Fruit fly (Drosophila melanogaster) whole organism, embryonic: ENCODE measurements around the gene Cyfip.
A peak's percentile ranks its signal among the peaks of the same experiment; 100 is the strongest.

Experiments used
- Atf6 ChIP-seq: fragments of 200-800 bp; sonication (Bioruptor generic); IDR thresholded peaks from 2 replicates; pipeline ENCODE4 v1.3.6; 2022; ENCODE audit warnings: missing biosample characterization, missing genetic modification characterization
- BEAF-32 ChIP-seq: fragments of 200-800 bp; sonication (Bioruptor generic); optimal IDR thresholded peaks from 3 replicates; lab custom pipeline; 2017; ENCODE audit warnings: missing biosample characterization, missing genetic modification characterization, mild to moderate bottlenecking, moderate library complexity, missing genetic modification reagents
- Bdp1 ChIP-seq: fragments of 200-800 bp; sonication (Bioruptor generic); optimal IDR thresholded peaks from 3 replicates; lab custom pipeline; 2016; ENCODE audit warnings: missing biosample characterization, missing genetic modification characterization
- CG12219 ChIP-seq: fragments of 200-800 bp; sonication (Bioruptor generic); optimal IDR thresholded peaks from 3 replicates; lab custom pipeline; 2018; ENCODE audit warnings: missing biosample characterization, mild to moderate bottlenecking, missing genetic modification characterization
- CG12236 ChIP-seq: fragments of 200-800 bp; sonication (Bioruptor generic); optimal IDR thresholded peaks from 2 replicates; lab custom pipeline; 2016; ENCODE audit warnings: missing biosample characterization, missing genetic modification characterization
- CG13424 ChIP-seq: fragments of 200-800 bp; sonication (Bioruptor generic); optimal IDR thresholded peaks from 2 replicates; lab custom pipeline; 2019; ENCODE audit warnings: missing biosample characterization, mild to moderate bottlenecking, missing genetic modification characterization, moderate library complexity
- CG14710 ChIP-seq: fragments of 200-800 bp; sonication (Bioruptor generic); optimal IDR thresholded peaks from 3 replicates; lab custom pipeline; 2019; ENCODE audit warnings: missing biosample characterization, mild to moderate bottlenecking, missing genetic modification characterization, moderate library complexity
- CG15479 ChIP-seq: fragments of 200-800 bp; sonication (Bioruptor generic); optimal IDR thresholded peaks from 3 replicates; lab custom pipeline; 2019; ENCODE audit warnings: missing biosample characterization, mild to moderate bottlenecking, missing genetic modification characterization, moderate library complexity
- CG1602 ChIP-seq: fragments of 200-800 bp; sonication (Bioruptor generic); optimal IDR thresholded peaks from 3 replicates; lab custom pipeline; 2016; ENCODE audit warnings: missing biosample characterization, missing genetic modification characterization
- CG1647 ChIP-seq: fragments of 200-800 bp; sonication (Bioruptor generic); optimal IDR thresholded peaks from 3 replicates; lab custom pipeline; 2016; ENCODE audit warnings: missing biosample characterization, missing genetic modification characterization
- CG17829 ChIP-seq: fragments of 200-800 bp; optimal IDR thresholded peaks from 2 replicates; lab custom pipeline; 2019; ENCODE audit warnings: missing biosample characterization, mild to moderate bottlenecking, missing genetic modification characterization, moderate library complexity
- CG18599 ChIP-seq: fragments of 200-800 bp; sonication (Bioruptor generic); optimal IDR thresholded peaks from 3 replicates; lab custom pipeline; 2017; ENCODE audit warnings: missing biosample characterization, missing genetic modification characterization, mild to moderate bottlenecking, moderate library complexity, missing genetic modification reagents
- CG2199 ChIP-seq: fragments of 200-800 bp; sonication (Bioruptor generic); IDR thresholded peaks from 3 replicates; pipeline ENCODE4 v1.3.6; 2022; ENCODE audit warnings: missing biosample characterization, missing genetic modification characterization
- CG32532 ChIP-seq: fragments of 200-800 bp; sonication (Bioruptor generic); IDR thresholded peaks from 2 replicates; pipeline ENCODE4 v1.3.6; 2022; ENCODE audit warnings: missing biosample characterization, missing genetic modification characterization
- CG3281 ChIP-seq: fragments of 200-800 bp; sonication (Bioruptor generic); optimal IDR thresholded peaks from 3 replicates; lab custom pipeline; 2017; ENCODE audit warnings: missing biosample characterization, mild to moderate bottlenecking, missing genetic modification characterization
- CG4328 ChIP-seq: fragments of 200-800 bp; sonication (Bioruptor generic); optimal IDR thresholded peaks from 3 replicates; lab custom pipeline; 2017; ENCODE audit warnings: missing biosample characterization, missing genetic modification reagents, missing genetic modification characterization
- CG43689 ChIP-seq: fragments of 200-800 bp; sonication (Bioruptor generic); IDR thresholded peaks from 2 replicates; pipeline ENCODE4 v1.3.6; 2022; ENCODE audit warnings: missing biosample characterization, missing genetic modification characterization
- CG8388 ChIP-seq: fragments of 200-800 bp; sonication (Bioruptor generic); optimal IDR thresholded peaks from 2 replicates; lab custom pipeline; 2019; ENCODE audit warnings: missing biosample characterization, mild to moderate bottlenecking, missing genetic modification characterization, moderate library complexity
- CG9932 ChIP-seq: fragments of 200-800 bp; sonication (Bioruptor generic); IDR thresholded peaks from 2 replicates; pipeline ENCODE4 v1.3.6; 2022; ENCODE audit warnings: missing biosample characterization, missing genetic modification characterization
- D19B ChIP-seq: fragments of 200-800 bp; sonication (Bioruptor generic); optimal IDR thresholded peaks from 2 replicates; lab custom pipeline; 2017; ENCODE audit warnings: missing biosample characterization, mild to moderate bottlenecking, missing genetic modification characterization
- Dip3 ChIP-seq: fragments of 200-800 bp; sonication (Bioruptor generic); optimal IDR thresholded peaks from 3 replicates; lab custom pipeline; 2016; ENCODE audit warnings: missing biosample characterization, missing genetic modification characterization
- Dll ChIP-seq: fragments of 200-800 bp; sonication (Bioruptor generic); IDR thresholded peaks from 4 replicates; pipeline ENCODE4 v1.3.6; 2022; ENCODE audit warnings: missing biosample characterization, missing genetic modification characterization; ENCODE audit not compliant: partially characterized antibody
- HLH54F ChIP-seq: fragments of 200-800 bp; sonication (Bioruptor generic); optimal IDR thresholded peaks from 3 replicates; lab custom pipeline; 2016; ENCODE audit warnings: missing biosample characterization, missing genetic modification characterization
- HmgZ ChIP-seq: fragments of 200-800 bp; sonication (Bioruptor generic); optimal IDR thresholded peaks from 2 replicates; lab custom pipeline; 2018; ENCODE audit warnings: missing biosample characterization, mild to moderate bottlenecking, missing genetic modification characterization
- MBD-R2 ChIP-seq: fragments of 200-800 bp; sonication (Bioruptor generic); IDR thresholded peaks from 2 replicates; pipeline ENCODE4 v1.3.6; 2022; ENCODE audit warnings: missing biosample characterization, missing genetic modification characterization
- Mad ChIP-seq: fragments of 200-800 bp; sonication (Bioruptor generic); optimal IDR thresholded peaks from 2 replicates; lab custom pipeline; 2016; ENCODE audit warnings: missing biosample characterization, missing genetic modification characterization
- Mrtf ChIP-seq: fragments of 200-800 bp; sonication (Bioruptor generic); IDR thresholded peaks from 3 replicates; pipeline ENCODE4 v1.3.6; 2022; ENCODE audit warnings: missing biosample characterization, missing genetic modification characterization
- NC2α ChIP-seq: fragments of 200-800 bp; sonication (Bioruptor generic); optimal IDR thresholded peaks from 2 replicates; lab custom pipeline; 2016; ENCODE audit warnings: missing biosample characterization, missing genetic modification characterization
- Ravus ChIP-seq: fragments of 200-800 bp; sonication (Bioruptor generic); IDR thresholded peaks from 2 replicates; pipeline ENCODE4 v1.3.6; 2022; ENCODE audit warnings: missing biosample characterization, missing genetic modification characterization
- Rfx ChIP-seq: fragments of 200-800 bp; sonication (Bioruptor generic); IDR thresholded peaks from 2 replicates; pipeline ENCODE4 v1.3.6; 2022; ENCODE audit warnings: missing biosample characterization, missing genetic modification characterization
- Side ChIP-seq: fragments of 200-800 bp; sonication (Bioruptor generic); optimal IDR thresholded peaks from 2 replicates; lab custom pipeline; 2016; ENCODE audit warnings: missing biosample characterization, missing genetic modification characterization
- Xrp1 ChIP-seq: fragments of 200-800 bp; sonication (Bioruptor generic); IDR thresholded peaks from 2 replicates; pipeline ENCODE4 v1.3.6; 2022; ENCODE audit warnings: missing biosample characterization, missing genetic modification characterization
- bbx ChIP-seq: fragments of 200-800 bp; sonication (Bioruptor generic); IDR thresholded peaks from 2 replicates; pipeline ENCODE4 v1.3.6; 2022; ENCODE audit warnings: missing biosample characterization, missing genetic modification characterization; ENCODE audit not compliant: partially characterized antibody
- bsh ChIP-seq, 2 experiments: fragments of 200-800 bp; sonication (Bioruptor generic); optimal IDR thresholded peaks; 2 replicates each; lab custom pipeline; 2017 to 2018; ENCODE audit warnings: mild to moderate bottlenecking in 2 of 2, missing biosample characterization in 2 of 2, missing genetic modification characterization in 2 of 2, moderate library complexity in 1 of 2
- ci ChIP-seq: fragments of 200-800 bp; sonication (Bioruptor generic); IDR thresholded peaks from 3 replicates; pipeline ENCODE4 v1.3.6; 2022; ENCODE audit warnings: missing biosample characterization, missing genetic modification characterization
- dmrt11E ChIP-seq: fragments of 200-800 bp; sonication (Bioruptor generic); optimal IDR thresholded peaks from 3 replicates; lab custom pipeline; 2018; ENCODE audit warnings: missing biosample characterization, mild to moderate bottlenecking, missing genetic modification characterization, moderate library complexity
- dpn ChIP-seq, 2 experiments: fragments of 200-800 bp; sonication (Bioruptor generic); optimal IDR thresholded peaks; 3 replicates each; lab custom pipeline; 2016; ENCODE audit warnings: missing biosample characterization in 2 of 2, missing genetic modification characterization in 2 of 2
- gce ChIP-seq: fragments of 200-800 bp; sonication (Bioruptor generic); IDR thresholded peaks from 3 replicates; pipeline ENCODE4 v1.3.6; 2022; ENCODE audit warnings: missing biosample characterization, missing genetic modification characterization
- gcm ChIP-seq: fragments of 200-800 bp; sonication (Bioruptor generic); optimal IDR thresholded peaks from 2 replicates; lab custom pipeline; 2019; ENCODE audit warnings: missing biosample characterization, mild to moderate bottlenecking, missing genetic modification characterization, moderate library complexity
- gem ChIP-seq: fragments of 200-800 bp; sonication (Bioruptor generic); optimal IDR thresholded peaks from 2 replicates; lab custom pipeline; 2019; ENCODE audit warnings: missing biosample characterization, mild to moderate bottlenecking, missing genetic modification characterization, moderate library complexity
- ken ChIP-seq: fragments of 200-800 bp; sonication (Bioruptor generic); IDR thresholded peaks from 3 replicates; pipeline ENCODE4 v1.3.6; 2022; ENCODE audit warnings: missing biosample characterization, missing genetic modification characterization
- lmd ChIP-seq: fragments of 200-800 bp; sonication (Bioruptor generic); IDR thresholded peaks from 2 replicates; pipeline ENCODE4 v1.3.6; 2022; ENCODE audit warnings: missing biosample characterization, missing genetic modification characterization
- lola ChIP-seq, 3 experiments: fragments of >200 bp in 2 of 3; fragments of 200-800 bp in 1 of 3; sonication (Bioruptor generic) in 1 of 3; optimal IDR thresholded peaks; 2 replicates each; lab custom pipeline; 2017 to 2019; ENCODE audit warnings: missing biosample characterization in 3 of 3, missing genetic modification characterization in 3 of 3, mild to moderate bottlenecking in 1 of 3, moderate library complexity in 1 of 3
- nmo ChIP-seq: fragments of 200-800 bp; sonication (Bioruptor generic); optimal IDR thresholded peaks from 2 replicates; lab custom pipeline; 2018; ENCODE audit warnings: missing biosample characterization, mild to moderate bottlenecking, missing genetic modification characterization, moderate library complexity
- run ChIP-seq: fragments of 200-800 bp; sonication (Bioruptor generic); optimal IDR thresholded peaks from 3 replicates; lab custom pipeline; 2018; ENCODE audit warnings: missing biosample characterization, mild to moderate bottlenecking, missing genetic modification characterization
- sens-2 ChIP-seq: fragments of 200-800 bp; sonication (Bioruptor generic); IDR thresholded peaks from 2 replicates; pipeline ENCODE4 v1.3.6; 2022; ENCODE audit warnings: missing biosample characterization, missing genetic modification characterization
- sisA ChIP-seq: fragments of 200-800 bp; sonication (Bioruptor generic); IDR thresholded peaks from 2 replicates; pipeline ENCODE4 v1.3.6; 2022; ENCODE audit warnings: missing biosample characterization, missing genetic modification characterization
- tgo ChIP-seq: fragments of 200-800 bp; sonication (Bioruptor generic); IDR thresholded peaks from 3 replicates; pipeline ENCODE4 v1.3.6; 2022; ENCODE audit warnings: missing biosample characterization, missing genetic modification characterization
- vfl ChIP-seq: fragments of 200-800 bp; sonication (Bioruptor generic); optimal IDR thresholded peaks from 2 replicates; lab custom pipeline; 2016; ENCODE audit warnings: missing biosample characterization, missing genetic modification characterization
- vnd ChIP-seq: fragments of 200-800 bp; sonication (Bioruptor generic); IDR thresholded peaks from 3 replicates; pipeline ENCODE4 v1.3.6; 2022; ENCODE audit warnings: missing biosample characterization, missing genetic modification characterization; ENCODE audit not compliant: partially characterized antibody

Gene Cyfip

DNA sequence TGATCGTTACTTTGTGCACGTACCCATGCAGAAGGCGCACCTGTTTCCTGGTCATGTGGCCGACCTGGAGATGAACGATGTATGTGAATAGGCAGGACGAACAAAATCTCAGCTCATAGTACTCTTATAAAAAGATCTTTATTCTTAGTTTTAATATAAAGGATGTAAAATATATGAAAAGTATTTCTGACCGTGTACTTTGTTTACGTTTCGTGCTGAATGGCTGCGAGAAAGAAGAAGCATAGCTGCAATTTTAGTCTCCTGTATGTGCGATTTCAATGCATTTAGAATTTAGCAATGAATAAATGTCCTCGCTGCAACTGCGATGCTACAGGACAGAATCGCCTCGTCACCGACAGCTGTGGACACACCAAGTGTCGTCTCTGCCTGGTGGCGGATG is 14.8 kb downstream of the Cyfip start, which contains the start of the genes CG42726 and CG42727 (continued):
- TF ChIP-seq sisA (GFP tag; lab: Robert Waterston, UW) = peak; percentile 30
- peak; percentile 43; the same call in 1 of the 3 replicates for TF ChIP-seq ken (GFP tag; lab: Robert Waterston, UW)
- TF ChIP-seq CG4328 (GFP tag; lab: Kevin White, UChicago) = no peak
- TF ChIP-seq CG2199 (GFP tag; lab: Robert Waterston, UW) = no peak
- peak; percentile 35; the same call in 1 of the 2 replicates for TF ChIP-seq sens-2 (GFP tag; lab: Robert Waterston, UW)
- TF ChIP-seq CG12219 (GFP tag; lab: Kevin White, UChicago) = no peak
- peak; percentile 7 for TF ChIP-seq gcm (GFP tag; lab: Kevin White, UChicago)
- TF ChIP-seq dmrt11E = peak; percentile 9
- TF ChIP-seq BEAF-32 (GFP tag; lab: Kevin White, UChicago) = peak; percentile 14
- TF ChIP-seq Mad (GFP tag; lab: Kevin White, UChicago) = peak; percentile 31
- 0 out of 3 replicates have a peak, but pooled peaks have one; percentile 12 for TF ChIP-seq Mrtf (GFP tag; lab: Robert Waterston, UW)
- peak; percentile 16; the same call in 1 of the 2 replicates for TF ChIP-seq CG32532 (GFP tag; lab: Robert Waterston, UW)
- TF ChIP-seq Side (GFP tag; lab: Kevin White, UChicago) = no peak
- TF ChIP-seq Dll (GFP tag; lab: Robert Waterston, UW) = no peak
- no peak for TF ChIP-seq vnd (GFP tag; lab: Robert Waterston, UW)
- TF ChIP-seq CG13424 = peak; percentile 42
- no peak for TF ChIP-seq CG15479 (GFP tag; lab: Kevin White, UChicago)
- TF ChIP-seq lola (GFP tag; optimal IDR thresholded peaks at IDR 0.05; lab: Kevin White, UChicago) = peak in 1 of 3 experiments; percentile 17
- TF ChIP-seq vfl = peak; percentile 16
- peak; percentile 94 for TF ChIP-seq MBD-R2 (GFP tag; lab: Robert Waterston, UW)
- TF ChIP-seq CG9932 = peak; percentile 53
- peak; percentile 15 for TF ChIP-seq Bdp1 (GFP tag; lab: Kevin White, UChicago)
- TF ChIP-seq Ravus (GFP tag; lab: Robert Waterston, UW) = no peak
- no peak for TF ChIP-seq NC2α (GFP tag; lab: Kevin White, UChicago)
- TF ChIP-seq bsh (GFP tag; optimal IDR thresholded peaks at IDR 0.05; lab: Kevin White, UChicago) = peak in 1 of 2 experiments; percentile 32
- TF ChIP-seq dpn (GFP tag; optimal IDR thresholded peaks at IDR 0.05; lab: Kevin White, UChicago) = peak in 1 of 2 experiments; percentile 46
- TF ChIP-seq CG1647 (GFP tag; lab: Kevin White, UChicago) = peak; percentile 1
- no peak for TF ChIP-seq CG43689 (GFP tag; lab: Robert Waterston, UW)
- peak; percentile 37; the same call in 1 of the 2 replicates for TF ChIP-seq Xrp1
- TF ChIP-seq CG8388 (GFP tag; lab: Kevin White, UChicago) = peak; percentile 2
- TF ChIP-seq run = no peak
- peak; percentile 23 for TF ChIP-seq HmgZ
- TF ChIP-seq Atf6 (GFP tag; lab: Robert Waterston, UW) = no peak
- peak; percentile 66 for TF ChIP-seq ci
- peak; percentile 39 for TF ChIP-seq CG3281 (GFP tag; lab: Kevin White, UChicago)
- TF ChIP-seq D19B (GFP tag; lab: Kevin White, UChicago) = no peak
- no peak for TF ChIP-seq bbx (GFP tag; lab: Robert Waterston, UW)
- TF ChIP-seq gce (GFP tag; lab: Robert Waterston, UW) = 0 out of 3 replicates have a peak, but pooled peaks have one; percentile 27
- TF ChIP-seq CG12236 = no peak
- peak; percentile 13 for TF ChIP-seq HLH54F (GFP tag; lab: Kevin White, UChicago)
- peak; percentile 14; the same call in 1 of the 3 replicates for TF ChIP-seq tgo (GFP tag; lab: Robert Waterston, UW)
- peak; percentile 50; the same call in 1 of the 2 replicates for TF ChIP-seq Rfx
- no peak for TF ChIP-seq CG1602 (GFP tag; lab: Kevin White, UChicago)
- no peak for TF ChIP-seq Dip3
- peak; percentile 26 for TF ChIP-seq CG14710
- peak; percentile 42 for TF ChIP-seq CG17829
- TF ChIP-seq CG18599 (GFP tag; lab: Kevin White, UChicago) = peak; percentile 5
- peak; percentile 36 for TF ChIP-seq nmo (GFP tag; lab: Kevin White, UChicago)
- TF ChIP-seq gem (tag; lab: Kevin White, UChicago) = peak; percentile 54
- TF ChIP-seq lmd (GFP tag; lab: Robert Waterston, UW) = peak; percentile 40
